Fruit fly (Drosophila melanogaster) whole organism, wandering third instar larva: ENCODE results near the gene CG5199.

Experiments
- CrebA ChIP-seq: fragments of 200-800 bp; sonication (Bioruptor generic); optimal IDR thresholded peaks from 2 replicates; lab custom pipeline; 2016; ENCODE audit warnings: missing biosample characterization, mild to moderate bottlenecking, missing genetic modification characterization, borderline replicate concordance
- Myc ChIP-seq: fragments of >200 bp; optimal IDR thresholded peaks from 2 replicates; lab custom pipeline; 2017
- Rel ChIP-seq, 2 experiments: fragments of 200-800 bp; sonication (Bioruptor generic) in 1 of 2; optimal IDR thresholded peaks; 2 replicates in 1 of 2; 3 replicates in 1 of 2; lab custom pipeline; 2016 to 2019; ENCODE audit warnings: mild to moderate bottlenecking in 2 of 2, missing biosample characterization in 2 of 2, missing genetic modification characterization in 2 of 2, moderate library complexity in 1 of 2
- dsf ChIP-seq: sonication (Bioruptor generic); optimal IDR thresholded peaks from 2 replicates; lab custom pipeline; 2016; ENCODE audit warnings: missing biosample characterization, missing genetic modification characterization, borderline replicate concordance
- h ChIP-seq: fragments of 200-800 bp; sonication (Bioruptor generic); optimal IDR thresholded peaks from 3 replicates; lab custom pipeline; 2016; ENCODE audit warnings: missing biosample characterization, mild to moderate bottlenecking, missing genetic modification characterization
- lola ChIP-seq: fragments of >200 bp; optimal IDR thresholded peaks from 2 replicates; lab custom pipeline; 2017; ENCODE audit warnings: missing biosample characterization, missing genetic modification characterization
- psq ChIP-seq: fragments of 200-800 bp; sonication (Bioruptor generic); optimal IDR thresholded peaks from 3 replicates; lab custom pipeline; 2017; ENCODE audit warnings: missing biosample characterization, mild to moderate bottlenecking, missing genetic modification characterization, moderate library complexity
- sv ChIP-seq: fragments of 200-800 bp; sonication (Bioruptor generic); optimal IDR thresholded peaks from 3 replicates; lab custom pipeline; 2016; ENCODE audit warnings: missing biosample characterization, missing genetic modification characterization
- usp ChIP-seq: fragments of >200 bp; optimal IDR thresholded peaks from 2 replicates; lab custom pipeline; 2017; ENCODE audit warnings: missing biosample characterization, missing genetic modification characterization

DNA sequence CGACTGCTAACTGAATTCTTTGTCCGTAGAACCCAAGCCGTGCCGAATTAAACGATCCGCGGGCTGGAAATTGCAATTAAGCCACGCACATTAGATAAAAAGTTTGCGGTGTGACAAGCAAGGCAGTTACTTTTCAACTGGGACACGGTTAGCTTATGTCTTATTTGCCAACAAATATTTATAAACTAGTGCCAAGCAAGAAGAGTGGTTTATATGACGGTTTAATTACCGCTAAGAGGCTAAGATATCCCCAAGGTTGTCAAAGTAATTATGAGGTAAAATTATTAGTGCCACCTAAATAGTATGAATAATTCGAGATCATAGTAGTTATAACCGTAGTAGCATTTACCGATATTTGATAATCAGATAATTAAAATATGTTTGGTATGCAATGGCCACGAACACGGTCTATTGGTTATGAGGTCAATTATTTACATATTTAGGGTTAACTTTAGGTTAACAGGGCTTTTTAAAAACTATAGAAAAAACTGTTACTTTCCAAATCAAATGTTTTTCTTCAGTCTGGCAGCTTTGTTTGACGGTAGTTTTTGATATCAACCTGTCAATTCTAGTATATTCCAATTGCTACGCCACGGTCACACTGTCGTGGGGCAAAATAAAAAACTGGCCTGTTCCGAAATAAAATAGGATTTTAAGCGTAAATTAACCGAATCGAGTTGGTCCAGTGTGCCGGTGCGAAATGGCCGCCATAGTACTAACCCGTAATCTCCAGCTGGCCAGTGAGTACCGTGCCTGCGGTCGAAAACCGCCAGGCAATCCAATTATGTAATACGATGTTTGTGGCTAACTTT lies 42.3 kb upstream of the CG5199 start, which contains the start of gene ZnT77C:
- TF ChIP-seq Rel (GFP tag; optimal IDR thresholded peaks at IDR 0.05; lab: Kevin White, UChicago), result no peak
- TF ChIP-seq Rel (tag; optimal IDR thresholded peaks at IDR 0.05; lab: Kevin White, UChicago), result peak; percentile 31
- TF ChIP-seq usp, result no peak
- no peak for TF ChIP-seq Myc (lab: Kevin White, UChicago)
- TF ChIP-seq sv, result no peak
- no peak for TF ChIP-seq CrebA (GFP tag; lab: Kevin White, UChicago)
- TF ChIP-seq psq, result no peak
- no peak for TF ChIP-seq dsf (GFP tag; lab: Kevin White, UChicago)
- no peak for TF ChIP-seq h (GFP tag; lab: Kevin White, UChicago)
- TF ChIP-seq lola, result no peak
